Worm (Caenorhabditis elegans): Measurements from ENCODE around the gene K08D8.7.
"Not testable (repeated sequence)": the region's sequence is repeated elsewhere in the genome, so short reads cannot be mapped to it uniquely, and the experiment has no call there.

Gene K08D8.7

DNA sequence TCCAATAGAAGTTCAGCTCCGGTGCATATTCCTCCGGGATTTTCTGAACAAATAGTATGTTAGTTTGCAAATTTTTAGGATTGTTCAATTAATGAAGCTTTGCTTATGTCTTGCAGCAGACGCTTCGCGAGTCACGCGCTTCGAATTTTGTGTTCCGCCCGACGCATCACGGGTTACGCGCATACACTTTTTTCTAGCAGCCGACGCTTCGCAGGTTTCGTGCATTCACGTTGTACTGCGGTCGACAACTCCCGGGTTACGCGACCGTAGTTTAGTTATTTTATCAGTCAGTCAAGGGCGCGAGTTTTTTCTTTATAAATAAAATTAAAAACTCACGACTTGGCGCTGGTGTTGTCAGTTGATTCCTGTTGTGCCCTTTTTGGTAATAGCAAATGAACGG, 26.8 kb upstream of the K08D8.7 start:
- no peak for TF ChIP-seq F13H6.1 (tag; optimal IDR thresholded peaks at IDR 0.05)
- peak; percentile 28 for TF ChIP-seq snpc-4 (tag; optimal IDR thresholded peaks at IDR 0.05)

DNA sequence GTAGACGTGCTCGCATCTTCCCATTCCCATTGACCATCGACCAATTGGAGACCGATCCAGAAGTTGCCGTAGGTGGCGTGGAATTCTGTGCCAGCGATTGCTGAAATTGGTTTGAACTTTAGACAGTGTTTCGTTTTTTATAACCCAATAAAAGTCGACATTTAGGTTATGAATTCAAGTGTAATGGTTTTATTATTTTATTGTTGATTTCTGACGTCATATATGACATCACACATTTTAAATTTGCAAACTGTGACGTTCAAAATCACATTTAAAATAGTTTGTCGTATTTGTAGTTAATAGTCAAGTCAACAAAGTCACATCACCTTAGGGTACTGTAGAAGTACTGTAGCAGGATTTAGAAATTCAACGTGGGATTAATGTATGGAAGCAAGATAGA, 26.3 kb upstream of the K08D8.7 start:
- TF ChIP-seq unc-55 (GFP tag; optimal IDR thresholded peaks at IDR 0.05): no peak
- TF ChIP-seq lin-11 (tag; optimal IDR thresholded peaks at IDR 0.05): no peak
- no peak for TF ChIP-seq egl-27 (tag; optimal IDR thresholded peaks at IDR 0.05)
- TF ChIP-seq unc-39 (tag; optimal IDR thresholded peaks at IDR 0.05): no peak
- no peak for TF ChIP-seq aly-2 (tag; optimal IDR thresholded peaks at IDR 0.05)
- no peak for TF ChIP-seq crh-2 (tag; optimal IDR thresholded peaks at IDR 0.05)
- TF ChIP-seq C34F6.9 (tag; optimal IDR thresholded peaks at IDR 0.05): no peak
- TF ChIP-seq mbf-1 (tag; optimal IDR thresholded peaks at IDR 0.05): no peak
- no peak for TF ChIP-seq nhr-21 (tag; optimal IDR thresholded peaks at IDR 0.05)
- TF ChIP-seq skn-1 (tag; optimal IDR thresholded peaks at IDR 0.05): no peak
- TF ChIP-seq sem-4 (tag; optimal IDR thresholded peaks at IDR 0.05): no peak
- TF ChIP-seq gmeb-1 (tag; optimal IDR thresholded peaks at IDR 0.05): no peak
- no peak for TF ChIP-seq ceh-16 (tag; optimal IDR thresholded peaks at IDR 0.05)
- TF ChIP-seq ztf-11 (tag; optimal IDR thresholded peaks at IDR 0.05): no peak

DNA sequence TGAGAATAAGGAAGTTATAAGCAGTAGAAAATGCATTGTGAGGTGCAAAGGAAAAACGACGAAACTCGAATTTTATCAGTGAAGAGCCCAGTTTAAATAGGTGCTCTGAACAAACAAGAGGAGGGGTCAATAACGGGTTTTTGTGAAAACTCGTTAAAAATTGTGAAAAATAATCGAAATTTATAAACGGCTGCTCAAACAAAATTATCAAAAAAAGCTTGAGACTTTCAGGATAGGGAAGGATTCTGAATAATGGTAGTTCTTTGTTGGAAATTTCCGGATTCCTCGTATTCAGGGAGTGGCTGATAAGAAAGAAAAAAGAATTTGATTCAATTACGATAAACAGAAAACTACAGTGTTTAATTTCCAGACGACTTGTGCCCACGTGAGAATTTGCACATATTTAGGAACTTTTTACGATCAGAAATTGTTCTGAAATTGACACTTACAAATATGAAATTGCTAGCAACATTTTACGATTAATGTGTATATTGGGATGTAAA, 25.1 kb upstream of the K08D8.7 start, which contains the start of gene clec-187:
Gene clec-187, minus strand, starts transcription at position 51 of the 503 bp plus-strand sequence.
- TF ChIP-seq fos-1 (tag; optimal IDR thresholded peaks at IDR 0.05) (peak; percentile 9), crh-2 (tag; optimal IDR thresholded peaks at IDR 0.05) (no peak)

DNA sequence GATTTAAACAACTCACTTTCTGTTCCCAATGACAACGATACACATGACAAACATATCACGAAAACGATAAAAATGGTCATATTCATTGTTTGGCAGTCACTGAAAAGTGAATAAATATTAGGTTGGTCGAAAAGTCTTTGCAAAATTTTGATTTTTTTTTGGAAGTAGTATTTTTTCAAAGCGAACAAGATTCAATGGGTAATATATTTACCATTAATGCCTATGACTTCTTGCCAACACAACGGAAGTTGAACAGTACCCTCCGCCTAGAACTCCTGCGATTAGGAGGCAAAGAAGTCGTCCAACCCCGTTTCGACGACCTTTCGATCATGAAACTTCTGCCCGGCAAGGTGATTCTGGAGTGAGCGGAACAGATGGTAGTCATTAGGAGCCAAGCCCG, 21.4 kb upstream of the K08D8.7 start, which contains the start of gene ZK896.1:
Gene ZK896.1, minus strand, starts transcription at position 101 of the 400 bp plus-strand sequence.
- TF ChIP-seq ceh-16 (tag; optimal IDR thresholded peaks at IDR 0.05); Y55F3AM.14 (GFP tag; optimal IDR thresholded peaks at IDR 0.05); aly-2 (tag; optimal IDR thresholded peaks at IDR 0.05): not testable (repeated sequence)

DNA sequence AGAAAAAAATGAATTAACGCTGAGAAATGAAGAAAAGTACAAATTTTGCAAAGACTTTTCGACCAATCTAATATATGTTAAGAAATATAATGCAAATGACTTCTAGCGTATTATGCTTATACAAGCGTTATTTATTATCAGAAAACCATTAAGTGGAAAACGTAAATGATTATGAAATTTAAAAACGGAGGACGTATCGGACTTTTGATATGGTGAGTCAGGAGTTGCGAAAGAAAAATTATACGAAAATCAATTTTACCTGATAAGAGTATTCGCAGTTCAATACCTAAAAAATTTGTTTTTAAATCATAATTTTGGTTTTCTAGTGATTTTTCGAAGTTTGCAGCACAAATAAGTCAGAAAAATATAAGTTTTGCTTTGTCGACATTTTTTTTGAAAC, 20.1 kb upstream of the K08D8.7 start:
- TF ChIP-seq sma-9 (GFP tag; optimal IDR thresholded peaks at IDR 0.05) (peak; percentile 31), sma-9 (tag; optimal IDR thresholded peaks at IDR 0.05) (no peak), fos-1 (tag; optimal IDR thresholded peaks at IDR 0.05) (peak; percentile 85), ceh-82 (tag; optimal IDR thresholded peaks at IDR 0.05) (no peak)

DNA sequence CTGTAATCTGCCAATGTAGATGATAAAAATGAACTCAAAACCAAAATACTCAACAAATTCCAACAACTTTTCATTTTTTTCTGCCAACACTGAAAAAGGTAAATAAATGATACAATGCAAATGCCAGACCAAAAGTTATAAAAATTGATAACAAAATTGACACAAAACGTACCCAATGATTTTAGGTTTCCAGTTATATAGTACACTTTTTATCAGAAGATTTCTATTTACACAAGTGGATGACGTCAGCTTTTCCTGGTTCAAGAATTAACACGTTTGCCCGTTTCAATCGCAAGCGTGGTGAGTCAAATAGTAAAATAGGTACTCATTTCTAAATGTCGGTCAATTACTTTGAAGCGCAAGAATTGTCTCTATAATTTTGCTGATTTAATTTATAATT, 17.1 kb upstream of the K08D8.7 start, which contains the start of gene ZK896.5:
Gene ZK896.5, minus strand, starts transcription at position 89 of the 400 bp plus-strand sequence.
- TF ChIP-seq blmp-1 (tag; optimal IDR thresholded peaks at IDR 0.05; ENCODE audit: insufficient read depth) (no peak), sma-9 (GFP tag; optimal IDR thresholded peaks at IDR 0.05) (peak; percentile 84), sma-9 (tag; optimal IDR thresholded peaks at IDR 0.05) (no peak), fos-1 (tag; optimal IDR thresholded peaks at IDR 0.05) (peak; percentile 88), crh-2 (tag; optimal IDR thresholded peaks at IDR 0.05) (peak; percentile 18), elt-3 (tag; optimal IDR thresholded peaks at IDR 0.05) (no peak), nhr-10 (tag; optimal IDR thresholded peaks at IDR 0.05) (no peak), lin-39 (tag; optimal IDR thresholded peaks at IDR 0.05) (no peak)

DNA sequence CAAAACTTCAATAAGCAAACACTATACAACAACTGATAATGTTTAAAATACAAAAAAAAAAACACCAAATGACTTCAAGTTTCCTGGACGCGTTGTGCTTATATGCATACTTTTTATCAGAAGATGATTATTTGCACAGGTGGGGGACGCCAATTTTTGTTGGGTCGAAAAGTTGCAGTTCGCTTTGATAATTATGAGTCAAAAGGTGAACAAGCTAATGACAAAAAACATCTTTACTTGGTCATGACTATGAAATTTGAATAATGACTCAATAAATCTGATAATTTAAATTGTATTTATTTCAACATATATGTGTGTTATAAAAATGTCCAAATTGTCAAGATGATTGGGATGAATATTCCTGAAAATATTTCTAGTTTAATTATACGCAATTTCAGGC, 13.4 kb upstream of the K08D8.7 start, which contains the start of gene ZK896.4:
Gene ZK896.4, minus strand, starts transcription at position 101 of the 400 bp plus-strand sequence.
- TF ChIP-seq nhr-129 (tag; optimal IDR thresholded peaks at IDR 0.05) (no peak), unc-39 (tag; optimal IDR thresholded peaks at IDR 0.05) (no peak), dmd-4 (tag; optimal IDR thresholded peaks at IDR 0.05) (no peak), snpc-4 (tag; optimal IDR thresholded peaks at IDR 0.05) (no peak), egl-27 (tag; optimal IDR thresholded peaks at IDR 0.05) (no peak), nhr-23 (tag; optimal IDR thresholded peaks at IDR 0.05) (no peak), blmp-1 (tag; optimal IDR thresholded peaks at IDR 0.05; ENCODE audit: insufficient read depth) (no peak)

DNA sequence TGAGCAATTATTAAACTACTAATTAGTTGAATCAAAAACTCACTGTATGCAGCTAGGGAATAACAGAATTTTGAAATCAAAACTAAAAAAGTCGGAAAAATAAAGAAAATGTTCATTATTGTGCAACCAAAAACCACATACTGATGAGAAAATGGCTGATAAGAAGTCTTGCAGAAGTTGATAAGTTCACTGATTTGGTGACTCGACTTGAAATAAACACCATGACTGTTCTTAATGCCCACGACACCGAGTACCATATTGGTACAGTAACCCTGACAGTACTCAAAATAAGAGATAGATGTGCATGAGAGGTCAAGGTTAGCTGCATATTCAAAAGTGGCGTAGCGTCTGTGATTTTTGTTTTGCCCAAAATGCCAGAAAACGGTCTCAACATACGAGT, 10.6 kb upstream of the K08D8.7 start:
- TF ChIP-seq fos-1 (tag; optimal IDR thresholded peaks at IDR 0.05) (peak; percentile 67), sma-9 (GFP tag; optimal IDR thresholded peaks at IDR 0.05) (no peak), sma-9 (tag; optimal IDR thresholded peaks at IDR 0.05) (no peak)

All from whole organism, L2 larva.